Worm (Caenorhabditis elegans) whole organism, early embryonic: ENCODE results near the gene D1086.12.

Experiments used
- B0310.2 ChIP-seq: sonication (generic microtip); optimal IDR thresholded peaks from 2 replicates; lab custom pipeline; 2016; ENCODE audit warnings: mild to moderate bottlenecking, missing genetic modification characterization, missing compliant biosample characterization
- F13C5.2 ChIP-seq: sonication (generic microtip); optimal IDR thresholded peaks from 2 replicates; lab custom pipeline; 2017; ENCODE audit warnings: mild to moderate bottlenecking, missing genetic modification characterization, inconsistent platforms, missing compliant biosample characterization
- aly-1 ChIP-seq: sonication (generic microtip); optimal IDR thresholded peaks from 2 replicates; lab custom pipeline; 2016; ENCODE audit warnings: missing genetic modification characterization, missing compliant biosample characterization
- ama-1 ChIP-seq: fragments of 150-350 bp; optimal IDR thresholded peaks from 2 replicates; lab custom pipeline; 2014
- ceh-13 ChIP-seq: fragments of 200-800 bp; sonication (Bioruptor generic); optimal IDR thresholded peaks from 2 replicates; lab custom pipeline; 2018; ENCODE audit warnings: mild to moderate bottlenecking, missing genetic modification characterization, missing compliant biosample characterization
- ceh-36 ChIP-seq: sonication (generic microtip); optimal IDR thresholded peaks from 2 replicates; lab custom pipeline; 2016; ENCODE audit warnings: missing genetic modification characterization, inconsistent platforms, missing compliant biosample characterization
- ets-7 ChIP-seq: sonication (generic microtip); optimal IDR thresholded peaks from 2 replicates; lab custom pipeline; 2016; ENCODE audit warnings: missing genotype, missing genetic modification characterization, missing compliant biosample characterization
- flt-1 ChIP-seq: fragments of 200-800 bp; sonication (Bioruptor generic); IDR thresholded peaks from 2 replicates; pipeline ENCODE4 v1.3.6; 2022; ENCODE audit warnings: missing genetic modification characterization, missing compliant biosample characterization
- hmbx-1 ChIP-seq: sonication (generic microtip); optimal IDR thresholded peaks from 2 replicates; lab custom pipeline; 2016; ENCODE audit warnings: mild to moderate bottlenecking, missing genetic modification characterization, missing compliant biosample characterization
- hmg-4 ChIP-seq: fragments of 200-800 bp; sonication (Bioruptor generic); optimal IDR thresholded peaks from 2 replicates; lab custom pipeline; 2018; ENCODE audit warnings: mild to moderate bottlenecking, missing genetic modification characterization, missing compliant biosample characterization
- hnd-1 ChIP-seq: sonication (generic microtip); optimal IDR thresholded peaks from 2 replicates; lab custom pipeline; 2016; ENCODE audit warnings: missing genetic modification characterization, missing compliant biosample characterization
- pes-1 ChIP-seq: fragments of 200-800 bp; sonication (Bioruptor generic); IDR thresholded peaks from 2 replicates; pipeline ENCODE4 v1.3.6; 2022; ENCODE audit warnings: missing genetic modification reagents, missing genetic modification characterization, missing compliant biosample characterization
- scrt-1 ChIP-seq: fragments of 200-800 bp; sonication (Bioruptor generic); IDR thresholded peaks from 2 replicates; pipeline ENCODE4 v1.3.6; 2022; ENCODE audit warnings: missing genetic modification characterization, missing compliant biosample characterization
- sea-1 ChIP-seq: fragments of 200-800 bp; sonication (Bioruptor generic); conservative IDR thresholded peaks from 2 replicates; pipeline ENCODE4 v1.3.6; 2022; ENCODE audit warnings: missing genetic modification characterization, missing compliant biosample characterization
- tbx-11 ChIP-seq: fragments of 200-800 bp; sonication (Bioruptor generic); IDR thresholded peaks from 2 replicates; pipeline ENCODE4 v1.3.6; 2022; ENCODE audit warnings: missing genetic modification characterization, missing compliant biosample characterization
- tbx-37 ChIP-seq: fragments of 200-800 bp; sonication (Bioruptor generic); conservative IDR thresholded peaks from 2 replicates; pipeline ENCODE4 v1.3.6; 2022; ENCODE audit warnings: missing genetic modification reagents, missing genetic modification characterization, missing compliant biosample characterization
- tra-4 ChIP-seq: sonication (generic microtip); optimal IDR thresholded peaks from 2 replicates; lab custom pipeline; 2017; ENCODE audit warnings: missing genetic modification characterization, missing compliant biosample characterization

D1086.12 gene

DNA sequence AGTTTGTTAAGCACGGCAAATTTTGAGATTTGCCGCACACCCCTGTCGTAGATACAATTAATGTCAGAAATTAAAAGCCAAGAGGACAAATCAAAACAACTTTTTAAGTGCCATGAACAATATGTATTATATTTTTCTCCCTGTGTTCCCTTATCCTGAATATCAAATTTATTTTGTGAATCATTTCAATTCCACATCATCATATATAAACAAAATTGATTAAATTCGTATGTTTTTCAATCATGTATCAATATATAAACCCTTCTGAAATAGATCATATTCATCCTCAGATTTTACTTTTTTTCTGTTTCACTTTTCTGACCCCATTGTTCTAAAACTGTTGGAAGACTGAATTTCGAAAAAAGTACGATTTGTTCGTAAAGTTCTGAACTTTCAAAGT is 26.8 kb upstream of the D1086.12 start, which contains the start of gene D1086.11:
TSS of gene D1086.11 (plus strand) at position 301 of the 400 bp plus-strand sequence.
- TF ChIP-seq tra-4 (tag; lab: Kevin White, UChicago): no peak
- no peak for TF ChIP-seq ceh-36 (tag; lab: Kevin White, UChicago)
- TF ChIP-seq flt-1 (GFP tag; lab: Robert Waterston, UW): no peak
- TF ChIP-seq B0310.2 (tag; lab: Kevin White, UChicago): no peak

DNA sequence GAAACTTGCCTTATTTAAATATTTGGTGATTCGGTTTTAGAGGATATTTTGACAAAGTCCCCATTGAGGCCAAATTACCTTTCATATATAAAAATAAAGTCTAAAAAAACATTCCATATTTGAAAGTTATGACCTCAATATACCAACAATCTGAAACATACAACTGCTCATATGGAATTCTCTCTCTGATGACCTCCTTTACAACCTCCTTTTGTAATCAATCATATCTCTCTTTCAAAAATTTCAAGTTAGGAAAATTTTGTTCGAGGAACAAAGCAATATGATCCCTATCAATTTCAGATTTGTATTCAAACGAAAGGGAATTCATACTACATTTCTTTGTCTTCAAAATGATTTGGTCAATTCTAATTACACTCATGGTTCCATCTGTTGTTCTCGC is 21.5 kb upstream of the D1086.12 start, which contains the start of gene D1086.6:
TSS of gene D1086.6 (plus strand) at position 301 of the 400 bp plus-strand sequence.
- TF ChIP-seq aly-1 (tag; lab: Kevin White, UChicago): no peak
- no peak for TF ChIP-seq ama-1 (lab: Kevin White, UChicago)
- no peak for TF ChIP-seq tbx-37 (GFP tag; lab: Robert Waterston, UW)
- TF ChIP-seq scrt-1 (GFP tag; lab: Robert Waterston, UW): no peak
- no peak for TF ChIP-seq ceh-13 (GFP tag; lab: Kevin White, UChicago)

DNA sequence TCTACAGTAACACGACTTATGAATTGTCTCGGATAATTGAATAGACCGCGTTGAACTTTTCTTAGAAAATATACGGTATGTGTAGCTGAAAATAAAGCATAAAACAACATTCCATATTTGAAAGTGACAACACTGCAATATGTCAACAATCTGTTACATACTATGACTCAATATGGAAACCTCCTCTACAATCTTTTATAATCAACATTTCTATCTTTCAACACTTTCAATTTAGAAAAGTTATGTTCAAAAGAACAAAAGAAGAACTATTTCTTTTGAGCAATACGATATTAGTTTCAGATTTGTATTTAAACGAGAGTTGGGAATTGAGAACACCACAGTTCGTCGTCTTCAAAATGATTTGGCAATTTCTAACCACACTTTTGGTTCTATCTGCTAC is 18.5 kb upstream of the D1086.12 start, which contains the start of gene D1086.10:
TSS of gene D1086.10 (plus strand) at position 301 of the 400 bp plus-strand sequence.
- TF ChIP-seq scrt-1 (GFP tag; lab: Robert Waterston, UW) (no peak), ama-1 (lab: Kevin White, UChicago) (no peak), aly-1 (tag; lab: Kevin White, UChicago) (no peak), B0310.2 (tag; lab: Kevin White, UChicago) (no peak), tbx-11 (no peak), ceh-36 (tag; lab: Kevin White, UChicago) (no peak), hmbx-1 (tag; lab: Kevin White, UChicago) (no peak), flt-1 (GFP tag; lab: Robert Waterston, UW) (no peak), pes-1 (GFP tag; lab: Robert Waterston, UW) (no peak), hmg-4 (GFP tag; lab: Kevin White, UChicago) (no peak)

DNA sequence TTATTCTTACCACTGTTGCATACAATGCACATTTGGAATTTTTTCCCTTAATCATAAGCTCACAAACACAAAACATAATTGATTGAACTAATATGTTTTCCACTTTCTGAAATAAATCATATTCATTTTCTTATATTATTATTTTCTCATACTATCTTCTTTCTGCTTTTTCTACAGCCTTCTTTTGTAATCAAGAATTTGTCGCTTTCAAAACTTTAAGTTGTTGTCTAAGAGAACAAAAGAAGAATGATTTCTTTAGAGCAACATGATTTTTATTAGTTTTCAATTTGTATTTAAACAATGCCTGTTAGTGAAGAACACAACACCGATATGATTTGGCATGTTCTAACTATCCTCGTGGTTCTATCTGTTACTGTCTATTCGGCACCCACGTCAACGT is 17.0 kb upstream of the D1086.12 start, which contains the start of gene D1086.7:
TSS of gene D1086.7 (plus strand) at position 301 of the 400 bp plus-strand sequence.
- TF ChIP-seq F13C5.2 (tag; lab: Kevin White, UChicago) (no peak), hnd-1 (tag; lab: Kevin White, UChicago) (no peak), ets-7 (tag; lab: Kevin White, UChicago) (no peak), hmg-4 (GFP tag; lab: Kevin White, UChicago) (no peak), scrt-1 (GFP tag; lab: Robert Waterston, UW) (no peak), tbx-11 (no peak), aly-1 (tag; lab: Kevin White, UChicago) (no peak), ama-1 (lab: Kevin White, UChicago) (no peak), ceh-13 (GFP tag; lab: Kevin White, UChicago) (no peak), pes-1 (GFP tag; lab: Robert Waterston, UW) (no peak), hmbx-1 (tag; lab: Kevin White, UChicago) (no peak), B0310.2 (tag; lab: Kevin White, UChicago) (no peak), tra-4 (tag; lab: Kevin White, UChicago) (no peak), flt-1 (GFP tag; lab: Robert Waterston, UW) (no peak)

DNA sequence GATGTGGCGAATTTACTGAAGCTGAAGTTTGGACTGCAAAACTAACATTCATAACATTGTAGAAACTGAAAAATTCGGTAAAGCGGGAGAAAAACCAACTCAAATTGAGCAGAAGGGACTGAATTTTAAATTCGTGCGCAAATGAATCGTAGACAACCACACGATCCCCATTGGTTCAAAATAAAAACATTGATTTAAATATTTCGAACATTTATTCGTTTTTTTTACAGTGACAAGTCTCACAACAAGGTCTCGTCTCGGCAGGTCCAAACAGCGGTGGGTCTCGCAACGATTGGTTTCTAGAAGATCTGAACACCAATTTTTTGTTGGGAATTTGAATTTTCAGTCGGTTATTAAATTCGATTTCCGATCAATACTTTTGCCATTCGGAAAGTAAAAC is 15.4 kb upstream of the D1086.12 start, which contains the start of gene D1086.18:
TSS of gene D1086.18 (plus strand) at position 301 of the 400 bp plus-strand sequence.
- no peak for TF ChIP-seq tbx-37 (GFP tag; lab: Robert Waterston, UW)
- no peak for TF ChIP-seq sea-1 (GFP tag; lab: Robert Waterston, UW)
- TF ChIP-seq ceh-36 (tag; lab: Kevin White, UChicago): no peak
- no peak for TF ChIP-seq B0310.2 (tag; lab: Kevin White, UChicago)
- TF ChIP-seq hnd-1 (tag; lab: Kevin White, UChicago): no peak
- TF ChIP-seq ets-7 (tag; lab: Kevin White, UChicago): no peak
- no peak for TF ChIP-seq tbx-11

DNA sequence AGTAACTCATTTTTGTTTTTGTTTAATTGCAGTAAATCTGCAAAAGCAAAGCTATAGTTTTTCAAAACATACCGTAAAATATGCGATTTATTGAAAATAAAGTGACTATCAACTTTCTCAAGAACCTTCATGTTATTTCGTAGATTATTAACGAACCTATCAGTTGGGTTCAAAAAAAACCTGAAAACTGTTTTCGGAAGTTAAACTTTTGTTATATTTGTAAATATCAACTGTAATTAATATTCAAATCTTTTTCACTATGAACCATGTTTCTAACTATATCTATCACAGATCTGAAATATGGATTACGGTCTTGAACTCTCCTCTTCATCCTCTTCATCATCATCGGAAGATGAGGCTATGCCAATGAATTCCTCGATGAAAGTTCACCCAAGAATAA is 12.9 kb upstream of the D1086.12 start, which contains the start of gene D1086.19:
TSS of gene D1086.19 (plus strand) at position 301 of the 400 bp plus-strand sequence.
- no peak for TF ChIP-seq sea-1 (GFP tag; lab: Robert Waterston, UW)
- TF ChIP-seq aly-1 (tag; lab: Kevin White, UChicago): no peak
- TF ChIP-seq tra-4 (tag; lab: Kevin White, UChicago): no peak
- no peak for TF ChIP-seq tbx-37 (GFP tag; lab: Robert Waterston, UW)
- TF ChIP-seq ets-7 (tag; lab: Kevin White, UChicago): no peak
- no peak for TF ChIP-seq hmg-4 (GFP tag; lab: Kevin White, UChicago)
- no peak for TF ChIP-seq hmbx-1 (tag; lab: Kevin White, UChicago)
- TF ChIP-seq F13C5.2 (tag; lab: Kevin White, UChicago): no peak
- no peak for TF ChIP-seq pes-1 (GFP tag; lab: Robert Waterston, UW)
- TF ChIP-seq B0310.2 (tag; lab: Kevin White, UChicago): no peak
- TF ChIP-seq hnd-1 (tag; lab: Kevin White, UChicago): no peak
- no peak for TF ChIP-seq ama-1 (lab: Kevin White, UChicago)
- TF ChIP-seq ceh-13 (GFP tag; lab: Kevin White, UChicago): no peak
- no peak for TF ChIP-seq tbx-11

DNA sequence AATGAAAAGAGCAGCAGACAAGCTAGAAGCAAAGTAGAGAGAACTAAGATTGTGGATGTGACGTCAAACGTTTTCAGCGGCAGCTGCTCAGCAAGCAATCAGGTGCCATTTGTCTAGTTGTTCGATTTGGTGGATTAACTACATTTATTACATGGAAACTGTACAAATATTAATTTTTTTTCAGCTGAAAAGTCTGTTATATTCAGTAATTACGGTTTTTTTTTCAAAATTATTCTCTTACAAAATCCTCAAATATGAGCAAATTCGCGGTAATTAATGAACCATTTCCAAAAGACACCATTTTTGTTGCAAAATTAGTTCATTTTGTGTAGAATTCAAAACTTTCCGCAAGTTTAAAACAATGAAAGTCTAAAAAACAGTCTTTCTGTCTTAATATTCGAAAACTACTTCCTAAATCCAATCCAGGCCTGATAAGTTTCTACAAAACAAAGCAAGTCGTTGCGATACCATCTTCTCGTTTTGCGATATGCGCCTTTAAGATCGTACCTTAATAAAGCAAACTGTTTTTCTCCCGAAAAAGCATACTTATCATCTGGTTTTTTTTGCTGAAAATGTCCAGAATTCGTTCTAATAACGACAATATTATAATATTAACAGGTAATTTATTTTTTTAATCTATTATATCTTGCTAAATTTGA is 10.5 kb upstream of the D1086.12 start, which contains the start of the genes D1086.5 and him-5:
TSS of gene D1086.5 (minus strand) at position 51 of the 659 bp plus-strand sequence.
TSS of gene him-5 (plus strand) at position 118 of the 659 bp plus-strand sequence.
- TF ChIP-seq hmg-4 (GFP tag; lab: Kevin White, UChicago) (no peak), sea-1 (GFP tag; lab: Robert Waterston, UW) (no peak), hmbx-1 (tag; lab: Kevin White, UChicago) (no peak)
